Worm (Caenorhabditis elegans) whole organism, L2 larva: Measurements from ENCODE around the gene npp-27.
A peak's percentile ranks its signal among the peaks of the same experiment; 100 is the strongest.

Experiments
- C34F6.9 ChIP-seq: fragments of 150-350 bp; optimal IDR thresholded peaks from 2 replicates; lab custom pipeline; 2014; ENCODE audit warnings: missing biosample characterization, missing genetic modification characterization
- R02D3.7 ChIP-seq: fragments of 150-350 bp; optimal IDR thresholded peaks from 2 replicates; lab custom pipeline; 2014; ENCODE audit warnings: missing biosample characterization, missing genetic modification characterization
- Y55F3AM.14 ChIP-seq: fragments of 200-800 bp; sonication (Bioruptor generic); optimal IDR thresholded peaks from 2 replicates; lab custom pipeline; 2018; ENCODE audit warnings: mild to moderate bottlenecking, missing genetic modification characterization, missing compliant biosample characterization
- alr-1 ChIP-seq: fragments of 150-350 bp; optimal IDR thresholded peaks from 2 replicates; lab custom pipeline; 2014; ENCODE audit warnings: missing biosample characterization, missing genetic modification characterization
- aly-2 ChIP-seq: fragments of 150-350 bp; optimal IDR thresholded peaks from 2 replicates; lab custom pipeline; 2014; ENCODE audit warnings: missing biosample characterization, missing genetic modification characterization
- blmp-1 ChIP-seq: sonication (generic microtip); optimal IDR thresholded peaks from 2 replicates; lab custom pipeline; 2017; ENCODE audit warnings: missing genetic modification characterization, mild to moderate bottlenecking, missing compliant biosample characterization, antibody characterized with exemption, moderate library complexity; ENCODE audit not compliant: insufficient read depth
- ceh-16 ChIP-seq: fragments of 150-350 bp; optimal IDR thresholded peaks from 2 replicates; lab custom pipeline; 2014; ENCODE audit warnings: missing biosample characterization, missing genetic modification characterization
- crh-2 ChIP-seq: sonication (generic microtip); optimal IDR thresholded peaks from 2 replicates; lab custom pipeline; 2017; ENCODE audit warnings: missing biosample characterization, missing genetic modification characterization
- dmd-4 ChIP-seq: sonication (generic microtip); optimal IDR thresholded peaks from 2 replicates; lab custom pipeline; 2017; ENCODE audit warnings: missing biosample characterization, missing genetic modification characterization
- egl-27 ChIP-seq: sonication (generic microtip); optimal IDR thresholded peaks from 3 replicates; lab custom pipeline; 2017; ENCODE audit warnings: missing biosample characterization, missing genetic modification reagents, missing genetic modification characterization
- fos-1 ChIP-seq: fragments of 150-350 bp; optimal IDR thresholded peaks from 2 replicates; lab custom pipeline; 2014; ENCODE audit warnings: missing biosample characterization, missing genetic modification characterization
- lin-11 ChIP-seq: fragments of 150-350 bp; sonication (generic microtip); optimal IDR thresholded peaks from 2 replicates; lab custom pipeline; 2014; ENCODE audit warnings: missing biosample characterization, missing genetic modification characterization, inconsistent platforms, mixed read lengths
- lin-13 ChIP-seq: fragments of 150-350 bp; optimal IDR thresholded peaks from 2 replicates; lab custom pipeline; 2014; ENCODE audit warnings: missing biosample characterization, missing genetic modification reagents, missing genetic modification characterization
- lin-39 ChIP-seq: fragments of 150-350 bp; optimal IDR thresholded peaks from 2 replicates; lab custom pipeline; 2014; ENCODE audit warnings: missing biosample characterization, missing genetic modification reagents, missing genetic modification characterization
- lsy-2 ChIP-seq, 2 experiments: fragments of 150-350 bp in 1 of 2; sonication (generic microtip) in 1 of 2; optimal IDR thresholded peaks; 2 replicates each; lab custom pipeline; 2014 to 2017; ENCODE audit warnings: missing biosample characterization in 2 of 2, missing genetic modification characterization in 2 of 2
- mab-5 ChIP-seq: fragments of 150-350 bp; optimal IDR thresholded peaks from 2 replicates; lab custom pipeline; 2014; ENCODE audit warnings: missing biosample characterization, missing genetic modification characterization
- mbf-1 ChIP-seq: sonication (generic microtip); optimal IDR thresholded peaks from 2 replicates; lab custom pipeline; 2017; ENCODE audit warnings: missing biosample characterization, missing genetic modification characterization
- mdl-1 ChIP-seq, 2 experiments: fragments of 150-350 bp in 1 of 2; sonication (generic microtip) in 1 of 2; optimal IDR thresholded peaks; 2 replicates each; lab custom pipeline; 2017; ENCODE audit warnings: missing biosample characterization in 2 of 2, missing genetic modification characterization in 2 of 2
- nhr-10 ChIP-seq: sonication (generic microtip); optimal IDR thresholded peaks from 2 replicates; lab custom pipeline; 2017; ENCODE audit warnings: missing biosample characterization, missing genetic modification characterization
- nhr-11 ChIP-seq: fragments of 150-350 bp; optimal IDR thresholded peaks from 2 replicates; lab custom pipeline; 2014; ENCODE audit warnings: missing biosample characterization, missing genetic modification characterization
- nhr-129 ChIP-seq: fragments of 150-350 bp; optimal IDR thresholded peaks from 2 replicates; lab custom pipeline; 2014; ENCODE audit warnings: missing biosample characterization, missing genetic modification characterization
- nhr-21 ChIP-seq: fragments of 150-350 bp; optimal IDR thresholded peaks from 2 replicates; lab custom pipeline; 2014; ENCODE audit warnings: missing biosample characterization, missing genetic modification characterization
- nhr-23 ChIP-seq: fragments of 150-350 bp; optimal IDR thresholded peaks from 2 replicates; lab custom pipeline; 2014; ENCODE audit warnings: missing biosample characterization, missing genetic modification reagents, missing genetic modification characterization
- nhr-25 ChIP-seq: fragments of 150-350 bp; sonication (generic microtip); optimal IDR thresholded peaks from 3 replicates; lab custom pipeline; 2014; ENCODE audit warnings: missing biosample characterization, missing genetic modification characterization
- nhr-6 ChIP-seq: fragments of 150-350 bp; optimal IDR thresholded peaks from 2 replicates; lab custom pipeline; 2014; ENCODE audit warnings: missing biosample characterization, missing genetic modification characterization
- nhr-77 ChIP-seq: fragments of 150-350 bp; optimal IDR thresholded peaks from 2 replicates; lab custom pipeline; 2014; ENCODE audit warnings: missing biosample characterization, missing genetic modification characterization
- sem-4 ChIP-seq: fragments of 150-350 bp; optimal IDR thresholded peaks from 2 replicates; lab custom pipeline; 2014; ENCODE audit warnings: missing biosample characterization, missing genetic modification reagents, missing genetic modification characterization
- sma-3 ChIP-seq: sonication (generic microtip); optimal IDR thresholded peaks from 2 replicates; lab custom pipeline; 2016; ENCODE audit warnings: missing genetic modification reagents, missing genetic modification characterization, missing compliant biosample characterization
- sma-9 ChIP-seq, 2 experiments: fragments of 150-350 bp in 1 of 2; sonication (generic microtip) in 1 of 2; optimal IDR thresholded peaks; 2 replicates each; lab custom pipeline; 2014 to 2016; ENCODE audit warnings: missing genetic modification characterization in 2 of 2, mild to moderate bottlenecking in 1 of 2, missing biosample characterization in 1 of 2, missing compliant biosample characterization in 1 of 2, missing genetic modification reagents in 1 of 2, moderate library complexity in 1 of 2
- snpc-4 ChIP-seq: fragments of 150-350 bp; optimal IDR thresholded peaks from 2 replicates; lab custom pipeline; 2014; ENCODE audit warnings: missing biosample characterization, missing genetic modification characterization
- unc-39 ChIP-seq: fragments of 150-350 bp; optimal IDR thresholded peaks from 2 replicates; lab custom pipeline; 2014; ENCODE audit warnings: missing biosample characterization, missing genetic modification characterization
- unc-55 ChIP-seq: fragments of 150-350 bp; sonication (generic microtip); optimal IDR thresholded peaks from 3 replicates; lab custom pipeline; 2014; ENCODE audit warnings: missing biosample characterization, missing genetic modification reagents, missing genetic modification characterization
- unc-62 ChIP-seq: fragments of 150-350 bp; optimal IDR thresholded peaks from 2 replicates; lab custom pipeline; 2014; ENCODE audit warnings: missing biosample characterization, missing genetic modification reagents, missing genetic modification characterization
- zag-1 ChIP-seq: fragments of 150-350 bp; optimal IDR thresholded peaks from 2 replicates; lab custom pipeline; 2014; ENCODE audit warnings: missing biosample characterization, missing genetic modification characterization
- ztf-1 ChIP-seq: fragments of 200-800 bp; sonication (Bioruptor generic); conservative IDR thresholded peaks from 2 replicates; pipeline ENCODE4 v1.3.6; 2022; ENCODE audit warnings: missing genetic modification characterization, missing compliant biosample characterization
- ztf-11 ChIP-seq: sonication (generic microtip); optimal IDR thresholded peaks from 2 replicates; lab custom pipeline; 2017; ENCODE audit warnings: missing biosample characterization, missing genetic modification characterization
- ztf-4 ChIP-seq: fragments of 150-350 bp; optimal IDR thresholded peaks from 2 replicates; lab custom pipeline; 2014; ENCODE audit warnings: missing biosample characterization, missing genetic modification characterization

npp-27 gene

DNA sequence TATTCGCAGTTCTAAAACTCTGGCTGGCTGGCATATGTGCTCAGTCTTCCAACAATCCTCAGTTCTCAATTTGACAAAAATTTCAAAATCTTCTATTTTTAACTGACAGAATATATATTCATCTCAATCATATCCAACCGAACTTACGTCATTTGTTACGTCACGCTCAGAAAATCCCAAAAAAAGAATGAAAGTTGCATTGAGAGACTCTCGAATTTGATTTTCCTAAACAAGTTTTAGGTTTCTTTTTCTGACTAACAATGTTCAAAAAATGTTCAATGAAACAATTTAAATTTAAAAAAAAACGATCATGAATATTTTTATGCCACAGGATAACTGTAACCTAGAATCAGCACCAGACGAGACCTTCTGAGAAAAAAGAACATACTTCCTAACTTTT is 12.1 kb downstream of the npp-27 start:
- TF ChIP-seq alr-1 (tag; lab: Kevin White, UChicago) (no peak), sma-9 (GFP tag; optimal IDR thresholded peaks at IDR 0.05; lab: Kevin White, UChicago) (no peak), sma-9 (tag; optimal IDR thresholded peaks at IDR 0.05; lab: Kevin White, UChicago) (no peak), egl-27 (no peak), nhr-6 (no peak), sma-3 (no peak)

DNA sequence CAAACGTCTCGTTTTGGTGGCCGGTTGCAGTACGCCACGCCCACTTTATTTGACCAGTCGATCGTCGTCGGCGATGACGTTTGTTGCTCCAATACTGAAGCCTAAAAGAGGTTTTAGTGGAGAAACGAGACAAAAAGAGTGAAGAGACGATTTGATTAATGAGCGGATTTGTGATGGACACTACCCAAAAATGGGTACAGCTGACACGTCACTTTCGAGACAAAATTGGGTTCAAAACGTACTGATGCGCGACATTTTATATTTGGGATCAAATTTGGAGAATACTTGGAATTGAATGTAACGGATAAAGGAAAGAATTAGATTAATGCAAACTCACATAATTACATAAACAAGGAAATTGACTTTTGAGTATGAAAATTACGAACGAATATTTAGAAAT is 12.6 kb downstream of the npp-27 start, which contains the start of gene ilys-4:
ilys-4 (minus strand) TSS at position 101 of the 400 bp plus-strand sequence.
- TF ChIP-seq unc-62, result no peak
- no peak for TF ChIP-seq nhr-25 (tag; lab: Kevin White, UChicago)
- TF ChIP-seq mab-5 (tag; lab: Kevin White, UChicago), result peak; percentile 11
- peak in 1 of 2 experiments; percentile 5 for TF ChIP-seq lsy-2 (tag; optimal IDR thresholded peaks at IDR 0.05; lab: Kevin White, UChicago)
- TF ChIP-seq nhr-77 (tag; lab: Kevin White, UChicago), result no peak
- peak; percentile 37 for TF ChIP-seq unc-55
- no peak for TF ChIP-seq nhr-6
- no peak for TF ChIP-seq sma-3
- no peak for TF ChIP-seq lin-13
- no peak for TF ChIP-seq nhr-11 (tag; lab: Kevin White, UChicago)
- no peak for TF ChIP-seq zag-1
- peak; percentile 18 for TF ChIP-seq crh-2 (tag; lab: Kevin White, UChicago)
- TF ChIP-seq fos-1 (tag; lab: Kevin White, UChicago), result no peak
- TF ChIP-seq Y55F3AM.14, result no peak
- TF ChIP-seq nhr-23, result no peak
- no peak for TF ChIP-seq nhr-129 (tag; lab: Kevin White, UChicago)
- no peak for TF ChIP-seq ztf-11 (tag; lab: Kevin White, UChicago)
- no peak for TF ChIP-seq aly-2
- TF ChIP-seq unc-39 (tag; lab: Kevin White, UChicago), result no peak
- TF ChIP-seq R02D3.7 (tag; lab: Kevin White, UChicago), result no peak
- no peak for TF ChIP-seq ztf-4 (tag; lab: Kevin White, UChicago)
- no peak for TF ChIP-seq lin-11

DNA sequence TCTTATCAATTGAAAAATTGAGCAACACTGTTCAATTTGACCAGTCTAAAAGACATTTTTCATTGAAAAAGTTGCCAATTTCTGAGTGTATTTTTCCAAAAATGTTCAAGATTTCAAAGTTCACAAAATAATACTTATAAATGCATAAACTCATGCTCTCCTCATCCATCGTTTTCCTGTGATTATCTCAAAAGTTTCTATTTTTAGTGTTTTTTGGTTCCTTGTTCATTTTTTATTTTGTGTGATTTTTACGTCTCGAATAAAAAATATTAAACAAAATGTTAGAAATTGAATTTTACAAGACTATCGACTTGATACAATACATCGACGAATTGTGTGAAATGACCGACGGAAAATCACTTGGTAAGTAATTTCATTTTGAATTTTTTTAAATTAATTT is 28.3 kb downstream of the npp-27 start, which contains the start of gene atic-1:
atic-1 (plus strand) TSS at position 301 of the 400 bp plus-strand sequence.
- TF ChIP-seq sma-9 (GFP tag; optimal IDR thresholded peaks at IDR 0.05; lab: Kevin White, UChicago) (no peak), sma-9 (tag; optimal IDR thresholded peaks at IDR 0.05; lab: Kevin White, UChicago) (no peak), nhr-6 (no peak), nhr-10 (no peak), ztf-4 (tag; lab: Kevin White, UChicago) (no peak), ztf-1 (GFP tag; lab: Robert Waterston, UW) (no peak), crh-2 (tag; lab: Kevin White, UChicago) (no peak), egl-27 (no peak), lin-39 (tag; lab: Kevin White, UChicago) (no peak), nhr-21 (tag; lab: Kevin White, UChicago) (no peak), snpc-4 (no peak), ceh-16 (tag; lab: Kevin White, UChicago) (no peak), nhr-77 (tag; lab: Kevin White, UChicago) (no peak), sma-3 (no peak), fos-1 (tag; lab: Kevin White, UChicago) (no peak), unc-39 (tag; lab: Kevin White, UChicago) (no peak), blmp-1 (tag; lab: Kevin White, UChicago) (no peak), mbf-1 (no peak), lsy-2 (tag; optimal IDR thresholded peaks at IDR 0.05; lab: Kevin White, UChicago) (no peak)

DNA sequence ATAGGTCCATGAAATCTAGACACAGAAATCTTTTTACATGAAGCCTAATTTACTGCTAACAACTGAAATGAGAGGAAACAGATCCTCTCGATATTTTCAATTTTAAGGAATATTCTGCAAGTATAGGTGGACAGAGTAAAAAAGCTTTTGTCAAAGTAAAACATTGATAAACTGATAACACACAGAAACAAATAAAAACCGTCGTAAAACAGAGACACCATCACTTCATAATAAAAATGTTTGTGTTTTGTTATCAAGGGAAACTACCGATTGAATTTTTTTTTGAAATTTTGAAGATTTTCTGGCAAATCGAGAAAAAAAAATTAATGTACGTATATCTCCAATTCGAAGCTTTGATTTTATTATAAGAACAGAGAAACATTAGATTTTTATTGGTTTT is 28.9 kb downstream of the npp-27 start:
- TF ChIP-seq C34F6.9 (tag; lab: Kevin White, UChicago), result no peak
- no peak for TF ChIP-seq R02D3.7 (tag; lab: Kevin White, UChicago)
- TF ChIP-seq nhr-21 (tag; lab: Kevin White, UChicago), result no peak
- TF ChIP-seq sma-9 (GFP tag; optimal IDR thresholded peaks at IDR 0.05; lab: Kevin White, UChicago), result no peak
- TF ChIP-seq sma-9 (tag; optimal IDR thresholded peaks at IDR 0.05; lab: Kevin White, UChicago), result no peak
- TF ChIP-seq lin-11, result no peak
- TF ChIP-seq ztf-1 (GFP tag; lab: Robert Waterston, UW), result no peak
- no peak for TF ChIP-seq mdl-1 (tag; optimal IDR thresholded peaks at IDR 0.05; lab: Kevin White, UChicago)
- no peak for TF ChIP-seq zag-1
- no peak for TF ChIP-seq sma-3
- no peak for TF ChIP-seq sem-4 (tag; lab: Kevin White, UChicago)
- TF ChIP-seq fos-1 (tag; lab: Kevin White, UChicago), result no peak
- no peak for TF ChIP-seq dmd-4 (tag; lab: Kevin White, UChicago)
- TF ChIP-seq egl-27, result no peak
- no peak for TF ChIP-seq ztf-4 (tag; lab: Kevin White, UChicago)
- no peak for TF ChIP-seq aly-2
- TF ChIP-seq unc-62, result no peak
